Worm (Caenorhabditis elegans) whole organism, mixed stage, embryonic: ENCODE measurements around the gene egl-27.

Experiments used
- M03D4.4 ChIP-seq: sonication (generic microtip); optimal IDR thresholded peaks from 2 replicates; lab custom pipeline; 2017; ENCODE audit warnings: mild to moderate bottlenecking, missing genetic modification characterization, missing compliant biosample characterization
- bed-3 ChIP-seq: fragments of 200-800 bp; sonication (Bioruptor generic); optimal IDR thresholded peaks from 3 replicates; lab custom pipeline; 2018; ENCODE audit warnings: mild to moderate bottlenecking, missing genetic modification characterization, moderate library complexity, missing compliant biosample characterization
- blmp-1 ChIP-seq: fragments of 150-350 bp; optimal IDR thresholded peaks from 2 replicates; lab custom pipeline; 2014; ENCODE audit warnings: missing biosample characterization, missing genetic modification characterization
- ceh-39 ChIP-seq: fragments of 150-350 bp; optimal IDR thresholded peaks from 2 replicates; lab custom pipeline; 2014; ENCODE audit warnings: missing biosample characterization, missing genetic modification characterization
- ceh-43 ChIP-seq: fragments of 200-800 bp; sonication (Bioruptor generic); optimal IDR thresholded peaks from 2 replicates; lab custom pipeline; 2018; ENCODE audit warnings: mild to moderate bottlenecking, missing genetic modification characterization, moderate library complexity, missing compliant biosample characterization
- ceh-83 ChIP-seq: fragments of 200-800 bp; sonication (Bioruptor generic); optimal IDR thresholded peaks from 2 replicates; lab custom pipeline; 2018; ENCODE audit warnings: mild to moderate bottlenecking, missing genetic modification characterization, missing compliant biosample characterization
- ces-1 ChIP-seq: fragments of 150-350 bp; optimal IDR thresholded peaks from 2 replicates; lab custom pipeline; 2014; ENCODE audit warnings: missing biosample characterization, missing genetic modification reagents, missing genetic modification characterization
- cnd-1 ChIP-seq: fragments of 200-800 bp; sonication (Bioruptor generic); optimal IDR thresholded peaks from 2 replicates; lab custom pipeline; 2018; ENCODE audit warnings: mild to moderate bottlenecking, missing genetic modification characterization, missing compliant biosample characterization
- drap-1 ChIP-seq: fragments of 200-800 bp; sonication (Bioruptor generic); optimal IDR thresholded peaks from 3 replicates; lab custom pipeline; 2018; ENCODE audit warnings: mild to moderate bottlenecking, missing genetic modification characterization, missing compliant biosample characterization
- elt-1 ChIP-seq: sonication (generic microtip); optimal IDR thresholded peaks from 2 replicates; lab custom pipeline; 2017; ENCODE audit warnings: missing genetic modification characterization, mild to moderate bottlenecking, missing compliant biosample characterization, antibody characterized with exemption, moderate library complexity, borderline replicate concordance; ENCODE audit not compliant: insufficient read depth
- elt-3 ChIP-seq: fragments of 150-350 bp; optimal IDR thresholded peaks from 2 replicates; lab custom pipeline; 2014; ENCODE audit warnings: missing biosample characterization, missing genetic modification characterization
- flh-1 ChIP-seq: fragments of 200-800 bp; sonication (Bioruptor generic); optimal IDR thresholded peaks from 2 replicates; lab custom pipeline; 2018; ENCODE audit warnings: mild to moderate bottlenecking, missing genetic modification characterization, moderate library complexity, missing compliant biosample characterization
- ham-2 ChIP-seq: fragments of 200-800 bp; sonication (Bioruptor generic); optimal IDR thresholded peaks from 2 replicates; lab custom pipeline; 2018; ENCODE audit warnings: mild to moderate bottlenecking, missing genetic modification characterization, missing compliant biosample characterization
- hlh-1 ChIP-seq: fragments of 150-350 bp; optimal IDR thresholded peaks from 2 replicates; lab custom pipeline; 2014; ENCODE audit warnings: missing biosample characterization, missing genetic modification reagents, missing genetic modification characterization
- lin-13 ChIP-seq: fragments of 150-350 bp; optimal IDR thresholded peaks from 2 replicates; lab custom pipeline; 2014; ENCODE audit warnings: missing biosample characterization, missing genetic modification characterization
- lsy-2 ChIP-seq: fragments of 150-350 bp; optimal IDR thresholded peaks from 2 replicates; lab custom pipeline; 2014; ENCODE audit warnings: missing biosample characterization, missing genetic modification characterization
- mab-5 ChIP-seq: fragments of 150-350 bp; optimal IDR thresholded peaks from 2 replicates; lab custom pipeline; 2014; ENCODE audit warnings: missing biosample characterization, missing genetic modification characterization
- mep-1 ChIP-seq: fragments of 150-350 bp; optimal IDR thresholded peaks from 2 replicates; lab custom pipeline; 2017; ENCODE audit warnings: missing biosample characterization, missing genetic modification reagents, missing genetic modification characterization, inconsistent platforms
- nhr-12 ChIP-seq: fragments of 150-350 bp; optimal IDR thresholded peaks from 2 replicates; lab custom pipeline; 2014; ENCODE audit warnings: missing biosample characterization, missing genetic modification characterization
- nhr-2 ChIP-seq: fragments of 150-350 bp; optimal IDR thresholded peaks from 2 replicates; lab custom pipeline; 2014; ENCODE audit warnings: missing biosample characterization, missing genetic modification characterization
- nhr-237 ChIP-seq: fragments of 150-350 bp; optimal IDR thresholded peaks from 2 replicates; lab custom pipeline; 2014; ENCODE audit warnings: missing biosample characterization, missing genetic modification characterization
- nhr-28 ChIP-seq: fragments of 150-350 bp; optimal IDR thresholded peaks from 2 replicates; lab custom pipeline; 2014; ENCODE audit warnings: missing biosample characterization, missing genetic modification characterization
- nhr-76 ChIP-seq: sonication (generic microtip); optimal IDR thresholded peaks from 2 replicates; lab custom pipeline; 2017; ENCODE audit warnings: missing biosample characterization, missing genetic modification characterization
- pha-4 ChIP-seq: fragments of 150-350 bp; optimal IDR thresholded peaks from 2 replicates; lab custom pipeline; 2018; ENCODE audit warnings: missing biosample characterization, missing genetic modification reagents, missing genetic modification characterization
- sem-2 ChIP-seq: fragments of 200-800 bp; sonication (Bioruptor generic); optimal IDR thresholded peaks from 2 replicates; lab custom pipeline; 2018; ENCODE audit warnings: mild to moderate bottlenecking, missing genetic modification characterization, missing compliant biosample characterization
- snpc-4 ChIP-seq: fragments of 150-350 bp; optimal IDR thresholded peaks from 2 replicates; lab custom pipeline; 2014; ENCODE audit warnings: missing biosample characterization, missing genetic modification characterization
- sptf-1 ChIP-seq: sonication (generic microtip); optimal IDR thresholded peaks from 2 replicates; lab custom pipeline; 2017; ENCODE audit warnings: mild to moderate bottlenecking, missing genetic modification characterization, moderate library complexity, missing compliant biosample characterization
- tbx-8 ChIP-seq: fragments of 200-800 bp; sonication (Bioruptor generic); optimal IDR thresholded peaks from 2 replicates; lab custom pipeline; 2018; ENCODE audit warnings: mild to moderate bottlenecking, missing genetic modification characterization, moderate library complexity, missing compliant biosample characterization
- unc-120 ChIP-seq: sonication (generic microtip); optimal IDR thresholded peaks from 2 replicates; lab custom pipeline; 2017; ENCODE audit warnings: missing genetic modification characterization, missing compliant biosample characterization; ENCODE audit not compliant: poor library complexity, severe bottlenecking
- unc-62 ChIP-seq: fragments of 150-350 bp; optimal IDR thresholded peaks from 2 replicates; lab custom pipeline; 2014; ENCODE audit warnings: missing biosample characterization, missing genetic modification reagents, missing genetic modification characterization
- zip-8 ChIP-seq: fragments of 150-350 bp; optimal IDR thresholded peaks from 2 replicates; lab custom pipeline; 2014; ENCODE audit warnings: missing biosample characterization, missing genetic modification characterization
- ztf-11 ChIP-seq: fragments of 150-350 bp; optimal IDR thresholded peaks from 2 replicates; lab custom pipeline; 2014; ENCODE audit warnings: missing biosample characterization, missing genetic modification characterization

egl-27 gene

ce11 chrII:6863652-6864051 is 28.8 kb downstream of the egl-27 start, which contains the start of gene aff-1:
Gene aff-1 (minus strand): TSS chrII:6863752.
- TF ChIP-seq hlh-1 (tag; lab: Kevin White, UChicago) (no peak), ceh-39 (tag; lab: Kevin White, UChicago) (no peak), nhr-76 (tag; lab: Kevin White, UChicago) (no peak), nhr-237 (tag; lab: Kevin White, UChicago) (no peak), unc-120 (no peak), unc-62 (GFP tag; lab: Kevin White, UChicago) (no peak), sptf-1 (tag; lab: Kevin White, UChicago) (no peak), snpc-4 (tag; lab: Kevin White, UChicago) (no peak), tbx-8 (GFP tag; lab: Kevin White, UChicago) (no peak), mep-1 (tag; lab: Kevin White, UChicago) (no peak), lsy-2 (no peak), elt-1 (tag; lab: Kevin White, UChicago) (no peak), bed-3 (no peak), ztf-11 (tag; lab: Kevin White, UChicago) (no peak), ces-1 (GFP tag; lab: Kevin White, UChicago) (no peak), mab-5 (tag; lab: Kevin White, UChicago) (no peak), drap-1 (GFP tag; lab: Kevin White, UChicago) (no peak)

- TF ChIP-seq hlh-1 (tag; lab: Kevin White, UChicago) (peak; percentile 62), cnd-1 (tag; lab: Kevin White, UChicago) (no peak), ceh-43 (GFP tag; lab: Kevin White, UChicago) (no peak), zip-8 (no peak), nhr-76 (tag; lab: Kevin White, UChicago) (no peak), nhr-2 (tag; lab: Kevin White, UChicago) (no peak)
These were observed 36.0 kb downstream of the egl-27 start, which contains the start of gene clhm-1 for ce11 chrII:6870803-6871202. Gene clhm-1 (minus strand): TSS chrII:6871009.

- TF ChIP-seq tbx-8 (GFP tag; lab: Kevin White, UChicago) = no peak
- TF ChIP-seq ceh-83 (GFP tag; lab: Kevin White, UChicago) = no peak
- no peak for TF ChIP-seq nhr-76 (tag; lab: Kevin White, UChicago)
- TF ChIP-seq nhr-28 (tag; lab: Kevin White, UChicago) = no peak
- no peak for TF ChIP-seq nhr-2 (tag; lab: Kevin White, UChicago)
- TF ChIP-seq hlh-1 (tag; lab: Kevin White, UChicago) = no peak
- TF ChIP-seq ceh-43 (GFP tag; lab: Kevin White, UChicago) = no peak
- TF ChIP-seq unc-120 = no peak
- no peak for TF ChIP-seq lsy-2
- no peak for TF ChIP-seq ceh-39 (tag; lab: Kevin White, UChicago)
- TF ChIP-seq nhr-12 (tag; lab: Kevin White, UChicago) = no peak
These were observed 37.7 kb downstream of the egl-27 start, which contains the start of gene C44B7.5 for ce11 chrII:6872493-6872892. Gene C44B7.5 (minus strand): TSS chrII:6872593.

ce11 chrII:6876957-6877356 is 42.1 kb downstream of the egl-27 start, which contains the start of gene slc-36.5:
Gene slc-36.5 (minus strand): TSS chrII:6877057.
- TF ChIP-seq lsy-2 (no peak), pha-4 (tag; lab: Kevin White, UChicago) (no peak)
- TF ChIP-seq, all 35 proteins: peak for 0

ce11 chrII:6877881-6878280 is 43.1 kb downstream of the egl-27 start:
- TF ChIP-seq mep-1 (tag; lab: Kevin White, UChicago) (no peak), pha-4 (tag; lab: Kevin White, UChicago) (no peak), nhr-12 (tag; lab: Kevin White, UChicago) (no peak), blmp-1 (tag; lab: Kevin White, UChicago) (no peak), tbx-8 (GFP tag; lab: Kevin White, UChicago) (no peak), sptf-1 (tag; lab: Kevin White, UChicago) (no peak), ces-1 (GFP tag; lab: Kevin White, UChicago) (no peak), elt-3 (tag; lab: Kevin White, UChicago) (no peak), flh-1 (GFP tag; lab: Kevin White, UChicago) (no peak), zip-8 (no peak), nhr-237 (tag; lab: Kevin White, UChicago) (no peak), M03D4.4 (tag; lab: Kevin White, UChicago) (no peak), nhr-28 (tag; lab: Kevin White, UChicago) (no peak), sem-2 (GFP tag; lab: Kevin White, UChicago) (no peak), lin-13 (tag; lab: Kevin White, UChicago) (no peak), unc-62 (GFP tag; lab: Kevin White, UChicago) (no peak), ham-2 (GFP tag; lab: Kevin White, UChicago) (no peak)
